Worm (Caenorhabditis elegans): ENCODE data around the gene elmd-1.
A peak's percentile ranks its signal among the peaks of the same experiment; 100 is the strongest.

elmd-1 gene

DNA sequence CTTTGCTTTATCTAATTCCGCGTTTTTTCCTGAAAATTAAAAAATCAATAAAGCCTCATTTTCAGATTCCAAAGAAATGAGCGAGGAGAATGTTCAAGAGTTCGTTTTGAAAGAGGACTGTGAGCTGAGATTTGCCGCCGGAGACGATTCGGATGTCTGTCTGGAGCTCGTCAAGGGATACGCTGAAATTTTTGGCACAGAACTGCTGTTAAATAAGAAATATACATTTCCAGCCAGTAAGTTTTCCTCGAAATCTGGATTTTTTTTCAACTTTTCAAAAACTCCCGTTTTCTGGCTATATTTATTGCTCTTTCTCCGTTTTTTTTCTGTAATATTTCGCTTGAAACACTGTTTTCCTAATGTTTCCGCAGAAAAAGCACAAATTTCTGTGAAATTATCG is 8.0 kb downstream of the elmd-1 start, which contains the start of gene clpf-1:
clpf-1 (plus strand) TSS at position 66 of the 400 bp plus-strand sequence.
- TF ChIP-seq efl-1 (optimal IDR thresholded peaks at IDR 0.05) = no peak
- TF ChIP-seq efl-1 (GFP tag; optimal IDR thresholded peaks at IDR 0.05 in 1 of 2) = peak in 1 of 2 experiments; percentile 70
- no peak for TF ChIP-seq fkh-4 (tag; optimal IDR thresholded peaks at IDR 0.05; ENCODE audit: borderline replicate concordance)

- TF ChIP-seq egl-27 (tag; optimal IDR thresholded peaks at IDR 0.05) = no peak
- no peak for TF ChIP-seq swsn-7 (tag; optimal IDR thresholded peaks at IDR 0.05)
- no peak for TF ChIP-seq snpc-4 (tag; optimal IDR thresholded peaks at IDR 0.05)
- no peak for TF ChIP-seq ztf-4 (tag; optimal IDR thresholded peaks at IDR 0.05)
- no peak for TF ChIP-seq hlh-4 (tag; optimal IDR thresholded peaks at IDR 0.05)
- TF ChIP-seq C04F5.9 (tag; optimal IDR thresholded peaks at IDR 0.05) = no peak
- no peak for TF ChIP-seq isw-1 (GFP tag; IDR thresholded peaks at IDR 0.05)
- no peak for TF ChIP-seq blmp-1 (tag; optimal IDR thresholded peaks at IDR 0.05)
- TF ChIP-seq aha-1 (tag; optimal IDR thresholded peaks at IDR 0.05) = no peak
- no peak for TF ChIP-seq zip-4 (GFP tag; optimal IDR thresholded peaks at IDR 0.05)
Observed at ce11 chrIII:3398485-3398884, 8.8 kb downstream of the elmd-1 start.

DNA sequence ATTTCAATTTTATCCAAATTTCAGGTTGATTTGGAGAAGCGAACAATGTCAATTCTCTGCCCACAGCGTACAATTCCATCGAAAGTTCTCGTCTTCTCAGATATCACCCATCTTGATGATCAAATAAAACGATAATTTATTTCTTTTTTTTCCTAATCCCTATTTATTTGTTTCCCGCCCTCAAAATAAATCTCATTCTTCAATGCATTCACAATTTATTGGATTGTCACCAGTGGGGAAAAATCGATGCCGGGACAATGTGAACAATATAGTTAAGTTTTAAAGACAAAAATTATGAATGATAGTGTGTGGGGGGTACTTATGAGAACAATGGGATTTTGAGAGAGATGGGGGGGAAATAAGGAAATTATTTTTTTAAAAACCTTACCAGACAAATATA is 10.7 kb downstream of the elmd-1 start:
- TF ChIP-seq snu-23 (GFP tag; optimal IDR thresholded peaks at IDR 0.05) = no peak
- no peak for TF ChIP-seq F16B12.6 (tag; optimal IDR thresholded peaks at IDR 0.05)
- TF ChIP-seq jun-1 (tag; optimal IDR thresholded peaks at IDR 0.05) = no peak
- no peak for TF ChIP-seq elt-3 (tag; optimal IDR thresholded peaks at IDR 0.05)
- no peak for TF ChIP-seq elt-2 (tag; optimal IDR thresholded peaks at IDR 0.05)
- TF ChIP-seq sup-37 (GFP tag; optimal IDR thresholded peaks at IDR 0.05) = no peak
- TF ChIP-seq mab-9 (GFP tag; IDR thresholded peaks at IDR 0.05) = no peak
- TF ChIP-seq mep-1 (tag; optimal IDR thresholded peaks at IDR 0.05) = no peak
- TF ChIP-seq nhr-84 (tag; optimal IDR thresholded peaks at IDR 0.05) = no peak
- TF ChIP-seq C04F5.9 (tag; optimal IDR thresholded peaks at IDR 0.05) = no peak
- TF ChIP-seq efl-1 (optimal IDR thresholded peaks at IDR 0.05) = no peak
- TF ChIP-seq efl-1 (GFP tag; optimal IDR thresholded peaks at IDR 0.05 in 1 of 2) = no peak
- TF ChIP-seq nhr-28 (tag; optimal IDR thresholded peaks at IDR 0.05) = no peak

DNA sequence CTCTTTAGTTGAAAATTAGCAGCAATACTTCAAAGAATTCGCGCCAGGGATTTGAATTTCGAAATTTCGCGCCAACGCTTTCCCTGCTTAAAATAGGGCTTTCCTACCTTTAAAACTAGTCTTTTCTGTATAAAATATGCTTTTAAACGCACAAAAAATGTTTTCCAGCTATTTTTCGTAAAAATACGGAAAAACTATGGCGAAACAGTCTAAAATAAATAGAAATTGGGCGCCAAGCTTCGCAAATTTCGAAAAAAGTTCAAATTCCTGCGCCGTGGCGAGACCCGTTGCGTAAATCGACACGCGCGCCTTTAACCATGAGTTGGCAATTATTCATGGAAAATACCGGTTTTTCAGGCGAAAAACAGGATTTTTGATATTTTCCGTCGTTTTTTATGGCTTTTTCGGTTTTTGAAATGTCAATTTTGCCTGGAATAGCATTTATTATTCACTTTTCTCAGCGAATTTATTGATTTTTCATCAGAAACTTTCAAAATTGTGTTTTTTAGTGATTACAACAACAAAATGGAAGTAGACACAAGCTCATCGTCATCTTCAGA is 14.7 kb downstream of the elmd-1 start, which contains the start of the genes npp-9 and F59A2.5:
npp-9 (minus strand) TSS at position 126 of the 560 bp plus-strand sequence.
F59A2.5 (plus strand) TSS at position 510 of the 560 bp plus-strand sequence.
- TF ChIP-seq efl-1 (optimal IDR thresholded peaks at IDR 0.05) (peak; percentile 71 to 74), efl-1 (GFP tag; optimal IDR thresholded peaks at IDR 0.05 in 1 of 2) (peak; percentile 75 to 96), lin-14 (GFP tag; optimal IDR thresholded peaks at IDR 0.05) (no peak), tbx-2 (tag; optimal IDR thresholded peaks at IDR 0.05) (peak; percentile 2), nhr-28 (tag; optimal IDR thresholded peaks at IDR 0.05) (no peak), pag-3 (tag; optimal IDR thresholded peaks at IDR 0.05; ENCODE audit: borderline replicate concordance, insufficient read depth) (no peak), egl-13 (tag; optimal IDR thresholded peaks at IDR 0.05) (no peak), sptf-1 (tag; optimal IDR thresholded peaks at IDR 0.05) (no peak), vab-15 (tag; optimal IDR thresholded peaks at IDR 0.05) (no peak), nhr-77 (tag; optimal IDR thresholded peaks at IDR 0.05) (peak; percentile 29), egl-27 (tag; optimal IDR thresholded peaks at IDR 0.05) (no peak), nhr-71 (tag; optimal IDR thresholded peaks at IDR 0.05) (peak; percentile 27), swsn-7 (tag; optimal IDR thresholded peaks at IDR 0.05) (peak; percentile 15), lin-15B (tag; optimal IDR thresholded peaks at IDR 0.05) (peak; percentile 43), fos-1 (tag; optimal IDR thresholded peaks at IDR 0.05) (no peak), C04F5.9 (tag; optimal IDR thresholded peaks at IDR 0.05) (no peak), nhr-11 (tag; optimal IDR thresholded peaks at IDR 0.05) (no peak), xbp-1 (tag; optimal IDR thresholded peaks at IDR 0.05) (peak; percentile 31), aly-2 (tag; optimal IDR thresholded peaks at IDR 0.05) (no peak), nhr-237 (tag; optimal IDR thresholded peaks at IDR 0.05) (no peak), ces-1 (GFP tag; optimal IDR thresholded peaks at IDR 0.05) (no peak), aha-1 (tag; optimal IDR thresholded peaks at IDR 0.05) (no peak), pqm-1 (tag; optimal IDR thresholded peaks at IDR 0.05) (no peak), ceh-88 (GFP tag; IDR thresholded peaks at IDR 0.05) (no peak), ets-5 (GFP tag; IDR thresholded peaks at IDR 0.05) (no peak), hlh-17 (GFP tag; optimal IDR thresholded peaks at IDR 0.05; ENCODE audit: borderline replicate concordance) (no peak), rnt-1 (tag; optimal IDR thresholded peaks at IDR 0.05) (no peak), dpl-1 (GFP tag; optimal IDR thresholded peaks at IDR 0.05) (peak; percentile 69 to 81 (median 72)), mep-1 (tag; optimal IDR thresholded peaks at IDR 0.05) (peak; percentile 39), nhr-12 (tag; optimal IDR thresholded peaks at IDR 0.05) (no peak), blmp-1 (tag; optimal IDR thresholded peaks at IDR 0.05) (peak; percentile 40), skn-1 (tag; optimal IDR thresholded peaks at IDR 0.05) (peak; percentile 57), nhr-84 (tag; optimal IDR thresholded peaks at IDR 0.05) (no peak)
